Worm (Caenorhabditis elegans) whole organism, L3 larva: ENCODE results near the gene crn-2.

Experiments
- ceh-9 ChIP-seq: sonication (generic microtip); optimal IDR thresholded peaks from 2 replicates; lab custom pipeline; 2018; ENCODE audit warnings: missing biosample characterization, missing genetic modification characterization
- mdl-1 ChIP-seq: fragments of 150-350 bp; optimal IDR thresholded peaks from 2 replicates; lab custom pipeline; 2014; ENCODE audit warnings: missing biosample characterization, missing genetic modification characterization
- nhr-28 ChIP-seq: fragments of 150-350 bp; optimal IDR thresholded peaks from 2 replicates; lab custom pipeline; 2014; ENCODE audit warnings: missing biosample characterization, missing genetic modification characterization

DNA sequence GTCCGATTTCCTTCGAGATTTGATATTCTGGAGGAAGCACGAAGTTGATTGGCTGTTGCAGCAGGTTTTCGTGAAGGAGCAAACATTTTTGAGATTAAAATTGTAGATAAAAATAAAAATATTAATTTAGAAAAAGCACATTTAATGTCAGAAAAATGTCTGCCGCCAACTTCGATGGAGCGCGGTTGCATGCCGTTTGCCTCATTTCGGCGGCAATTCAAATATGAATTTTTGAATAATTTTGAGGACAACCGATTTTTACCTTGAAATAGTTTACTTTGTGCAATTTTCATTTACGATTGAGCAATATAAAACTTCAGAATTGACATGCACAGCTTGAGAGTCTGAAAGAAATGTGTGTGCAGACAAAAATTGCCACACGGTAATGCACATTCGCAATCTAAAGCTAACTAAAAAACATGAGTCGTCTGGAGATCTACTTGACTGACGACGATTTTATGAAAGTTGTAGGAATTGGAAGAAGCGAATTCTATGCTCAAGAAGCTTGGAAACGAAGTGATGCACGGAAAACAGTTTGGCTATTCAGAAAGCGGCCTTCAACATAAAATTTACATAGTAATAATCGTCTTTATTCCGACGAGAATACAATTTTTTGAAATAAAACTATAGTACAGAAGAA, 2.1 kb downstream of the crn-2 start, which contains the start of gene zhit-1:
- TF ChIP-seq mdl-1 (tag; lab: Kevin White, UChicago) (no peak), nhr-28 (no peak), ceh-9 (tag; lab: Kevin White, UChicago) (no peak)
